Worm (Caenorhabditis elegans) whole organism, young adult: ENCODE data around the gene ZK856.6.
A peak's percentile ranks its signal among the peaks of the same experiment; 100 is the strongest.

ENCODE experiments used
- D2030.7 ChIP-seq: fragments of 200-800 bp; sonication (Bioruptor generic); IDR thresholded peaks from 2 replicates; pipeline ENCODE4 v1.3.6; 2022; ENCODE audit warnings: missing genetic modification reagents, missing genetic modification characterization, missing compliant biosample characterization
- F39B2.1 ChIP-seq: fragments of 200-800 bp; sonication (Bioruptor generic); IDR thresholded peaks from 2 replicates; pipeline ENCODE4 v1.3.6; 2022; ENCODE audit warnings: missing genetic modification reagents, missing genetic modification characterization, missing compliant biosample characterization
- Y53G8AR.9 ChIP-seq: fragments of 200-800 bp; sonication (Bioruptor generic); conservative IDR thresholded peaks from 2 replicates; pipeline ENCODE4 v1.3.6; 2022; ENCODE audit warnings: missing genetic modification reagents, missing genetic modification characterization, missing compliant biosample characterization
- ZK185.1 ChIP-seq: sonication (generic microtip); optimal IDR thresholded peaks from 2 replicates; lab custom pipeline; 2016; ENCODE audit warnings: mild to moderate bottlenecking, missing genetic modification characterization, missing compliant biosample characterization; ENCODE audit not compliant: poor library complexity, severe bottlenecking
- ceh-100 ChIP-seq: fragments of 200-800 bp; sonication (Bioruptor generic); IDR thresholded peaks from 2 replicates; pipeline ENCODE4 v1.3.6; 2022; ENCODE audit warnings: missing genetic modification reagents, missing genetic modification characterization, missing compliant biosample characterization
- ceh-40 ChIP-seq: fragments of 200-800 bp; sonication (Bioruptor generic); IDR thresholded peaks from 2 replicates; pipeline ENCODE4 v1.3.6; 2022; ENCODE audit warnings: missing genetic modification characterization, missing compliant biosample characterization
- gei-17 ChIP-seq: fragments of 200-800 bp; sonication (Bioruptor generic); optimal IDR thresholded peaks from 2 replicates; lab custom pipeline; 2018; ENCODE audit warnings: mild to moderate bottlenecking, missing genetic modification characterization, missing compliant biosample characterization
- madf-3 ChIP-seq: fragments of 200-800 bp; sonication (Bioruptor generic); IDR thresholded peaks from 2 replicates; pipeline ENCODE4 v1.3.6; 2022; ENCODE audit warnings: missing genetic modification reagents, missing genetic modification characterization, missing compliant biosample characterization
- madf-8 ChIP-seq: fragments of 200-800 bp; sonication (Bioruptor generic); conservative IDR thresholded peaks from 2 replicates; pipeline ENCODE4 v1.3.6; 2022; ENCODE audit warnings: missing genetic modification reagents, missing genetic modification characterization, missing compliant biosample characterization
- nfyb-1 ChIP-seq: fragments of 200-800 bp; sonication (Bioruptor generic); IDR thresholded peaks from 2 replicates; pipeline ENCODE4 v1.3.6; 2022; ENCODE audit warnings: missing genetic modification reagents, missing genetic modification characterization, missing compliant biosample characterization
- sptf-2 ChIP-seq: fragments of 200-800 bp; sonication (Bioruptor generic); optimal IDR thresholded peaks from 2 replicates; lab custom pipeline; 2018; ENCODE audit warnings: mild to moderate bottlenecking, missing genetic modification characterization, missing compliant biosample characterization
- zfh-2 ChIP-seq: fragments of 200-800 bp; sonication (Bioruptor generic); conservative IDR thresholded peaks from 2 replicates; pipeline ENCODE4 v1.3.6; 2022; ENCODE audit warnings: missing genetic modification reagents, missing genetic modification characterization, missing compliant biosample characterization
- ztf-25 ChIP-seq: fragments of 200-800 bp; sonication (Bioruptor generic); IDR thresholded peaks from 2 replicates; pipeline ENCODE4 v1.3.6; 2022; ENCODE audit warnings: missing genetic modification reagents, missing genetic modification characterization, missing compliant biosample characterization

Gene ZK856.6

ce11 chrV:10248255-10248979 lies 49.9 kb downstream of the ZK856.6 start, which contains the start of gene akt-1:
Gene akt-1, plus strand, starts transcription at chrV:10248905.
- TF ChIP-seq Y53G8AR.9 (GFP tag; lab: Robert Waterston, UW) (0 out of 2 replicates have a peak, but pooled peaks have one; percentile 40), nfyb-1 (GFP tag; lab: Robert Waterston, UW) (0 out of 2 replicates have a peak, but pooled peaks have one; percentile 9), zfh-2 (peak; percentile 44; the same call in 1 of the 2 replicates), madf-3 (GFP tag; lab: Robert Waterston, UW) (no peak)

ce11 chrV:10249515-10249914 lies 51.0 kb downstream of the ZK856.6 start:
- TF ChIP-seq sptf-2 (no peak), F39B2.1 (GFP tag; lab: Robert Waterston, UW) (no peak), ceh-40 (no peak), ZK185.1 (tag; lab: Kevin White, UChicago) (no peak), gei-17 (GFP tag; lab: Kevin White, UChicago) (no peak), madf-8 (GFP tag; lab: Robert Waterston, UW) (no peak), D2030.7 (GFP tag; lab: Robert Waterston, UW) (no peak), zfh-2 (no peak), ztf-25 (GFP tag; lab: Robert Waterston, UW) (no peak), ceh-100 (GFP tag; lab: Robert Waterston, UW) (no peak)
